Fruit fly (Drosophila melanogaster) whole organism, prepupa: ENCODE data around the gene CG5541.

Source experiments
- CG31627 ChIP-seq: fragments of 200-800 bp; sonication (Bioruptor generic); optimal IDR thresholded peaks from 3 replicates; lab custom pipeline; 2016; ENCODE audit warnings: missing biosample characterization, missing genetic modification characterization
- fd85E ChIP-seq: fragments of 200-800 bp; sonication (Bioruptor generic); optimal IDR thresholded peaks from 3 replicates; lab custom pipeline; 2016; ENCODE audit warnings: missing biosample characterization, missing genetic modification characterization

DNA sequence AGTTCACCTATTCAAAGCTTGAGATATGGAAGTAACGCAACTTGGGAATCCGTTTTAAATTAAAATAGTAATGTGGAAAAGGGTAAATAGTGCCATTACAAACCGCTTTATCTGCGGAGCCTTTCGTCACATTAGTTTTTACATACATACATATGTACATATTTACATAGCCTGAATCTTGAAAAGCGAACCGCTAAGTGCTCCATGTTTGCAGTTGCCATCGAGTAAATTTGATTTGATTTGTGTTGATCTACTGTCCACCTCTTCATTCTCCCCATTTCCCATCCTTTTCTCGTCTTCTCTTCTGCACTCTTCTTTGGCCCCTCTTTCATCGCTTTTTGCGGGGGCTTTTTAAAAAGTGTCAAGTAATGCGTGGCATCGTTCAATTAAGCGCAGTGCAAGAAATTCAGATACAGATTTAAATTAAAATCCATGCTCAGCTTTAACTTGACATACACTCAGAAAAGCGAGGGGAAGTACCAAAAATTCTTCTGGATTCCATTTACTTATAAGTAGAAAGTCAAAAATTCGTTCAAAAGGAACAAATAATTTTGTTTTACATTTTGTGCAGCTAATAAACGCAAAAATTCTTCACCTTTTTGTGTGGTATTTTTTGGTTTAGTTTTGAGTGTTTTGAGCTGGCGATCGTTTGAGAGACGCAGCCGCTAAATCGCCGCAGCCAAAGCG is 767 bp upstream of the CG5541 start:
- TF ChIP-seq CG31627 (GFP tag; lab: Kevin White, UChicago) (peak; percentile 82), fd85E (no peak)
